Worm (Caenorhabditis elegans) whole organism, L4 larva: ENCODE measurements around the gene saeg-1.
A peak's percentile ranks its signal among the peaks of the same experiment; 100 is the strongest.

ENCODE experiments used
- F44E2.7 ChIP-seq: fragments of 200-800 bp; sonication (Bioruptor generic); IDR thresholded peaks from 2 replicates; pipeline ENCODE4 v2.1.2; 2022; ENCODE audit warnings: missing genetic modification characterization, missing compliant biosample characterization
- F49E8.2 ChIP-seq: sonication (generic microtip); optimal IDR thresholded peaks from 2 replicates; lab custom pipeline; 2016; ENCODE audit warnings: missing compliant biosample characterization, mild to moderate bottlenecking, missing genetic modification characterization, borderline replicate concordance
- R02D3.7 ChIP-seq: fragments of 150-350 bp; sonication (generic microtip); optimal IDR thresholded peaks from 3 replicates; lab custom pipeline; 2014; ENCODE audit warnings: missing biosample characterization, missing genetic modification characterization
- T20F7.1 ChIP-seq: fragments of 200-800 bp; sonication (Bioruptor generic); optimal IDR thresholded peaks from 2 replicates; lab custom pipeline; 2018; ENCODE audit warnings: mild to moderate bottlenecking, missing genetic modification characterization, missing compliant biosample characterization
- T26A8.4 ChIP-seq: fragments of 200-800 bp; sonication (Bioruptor generic); IDR thresholded peaks from 2 replicates; pipeline ENCODE4 v1.3.6; 2022; ENCODE audit warnings: missing genetic modification characterization, missing compliant biosample characterization
- Y105C5A.15 ChIP-seq: fragments of 200-800 bp; sonication (Bioruptor generic); IDR thresholded peaks from 2 replicates; pipeline ENCODE4 v1.3.6; 2022; ENCODE audit warnings: missing genetic modification characterization, missing compliant biosample characterization
- Y5F2A.4 ChIP-seq: fragments of 200-800 bp; sonication (Bioruptor generic); optimal IDR thresholded peaks from 2 replicates; lab custom pipeline; 2018; ENCODE audit warnings: mild to moderate bottlenecking, missing genetic modification characterization, missing compliant biosample characterization
- aly-2 ChIP-seq: sonication (generic microtip); optimal IDR thresholded peaks from 2 replicates; lab custom pipeline; 2018; ENCODE audit warnings: missing biosample characterization, missing genetic modification characterization
- ama-1 ChIP-seq: fragments of 150-350 bp; optimal IDR thresholded peaks from 2 replicates; lab custom pipeline; 2014; ENCODE audit warnings: inconsistent platforms, mixed read lengths
- arid-1 ChIP-seq: fragments of 200-800 bp; sonication (Bioruptor generic); conservative IDR thresholded peaks from 2 replicates; pipeline ENCODE4 v1.3.6; 2022; ENCODE audit warnings: missing genetic modification reagents, missing genetic modification characterization, missing compliant biosample characterization
- attf-4 ChIP-seq: sonication (generic microtip); optimal IDR thresholded peaks from 3 replicates; lab custom pipeline; 2017; ENCODE audit warnings: missing biosample characterization, missing genetic modification characterization
- ceh-20 ChIP-seq: fragments of 200-800 bp; sonication (Bioruptor generic); IDR thresholded peaks from 2 replicates; pipeline ENCODE4 v1.3.6; 2022; ENCODE audit warnings: missing genetic modification reagents, missing genetic modification characterization, missing compliant biosample characterization
- ceh-28 ChIP-seq: fragments of 150-350 bp; optimal IDR thresholded peaks from 2 replicates; lab custom pipeline; 2014; ENCODE audit warnings: missing biosample characterization, missing genetic modification reagents, missing genetic modification characterization
- ceh-44 ChIP-seq: fragments of 200-800 bp; sonication (Bioruptor generic); IDR thresholded peaks from 2 replicates; pipeline ENCODE4 v1.3.6; 2022; ENCODE audit warnings: missing genetic modification reagents, missing genetic modification characterization, missing compliant biosample characterization
- ces-1 ChIP-seq: fragments of 150-350 bp; sonication (generic microtip); optimal IDR thresholded peaks from 4 replicates; lab custom pipeline; 2014; ENCODE audit warnings: missing biosample characterization, missing genetic modification reagents, missing genetic modification characterization
- cey-2 ChIP-seq: sonication (generic microtip); optimal IDR thresholded peaks from 3 replicates; lab custom pipeline; 2017; ENCODE audit warnings: missing genetic modification characterization, mild to moderate bottlenecking, missing compliant biosample characterization, antibody characterized with exemption, borderline replicate concordance; ENCODE audit not compliant: insufficient read depth
- daf-12 ChIP-seq: fragments of 150-350 bp; optimal IDR thresholded peaks from 2 replicates; lab custom pipeline; 2014; ENCODE audit warnings: missing biosample characterization, missing genetic modification reagents, missing genetic modification characterization
- daf-19 ChIP-seq: fragments of 200-800 bp; sonication (Bioruptor generic); conservative IDR thresholded peaks from 2 replicates; pipeline ENCODE4 v1.3.6; 2022; ENCODE audit warnings: missing genetic modification characterization, missing compliant biosample characterization
- egl-27 ChIP-seq: sonication (generic microtip); optimal IDR thresholded peaks from 3 replicates; lab custom pipeline; 2017; ENCODE audit warnings: missing biosample characterization, missing genetic modification reagents, missing genetic modification characterization
- gei-8 ChIP-seq: fragments of 200-800 bp; sonication (Bioruptor generic); optimal IDR thresholded peaks from 2 replicates; lab custom pipeline; 2018; ENCODE audit warnings: mild to moderate bottlenecking, missing genetic modification characterization, missing compliant biosample characterization
- hlh-11 ChIP-seq: fragments of 200-800 bp; sonication (Bioruptor generic); optimal IDR thresholded peaks from 2 replicates; lab custom pipeline; 2018; ENCODE audit warnings: mild to moderate bottlenecking, missing genetic modification characterization, missing compliant biosample characterization
- hlh-30 ChIP-seq: sonication (generic microtip); optimal IDR thresholded peaks from 2 replicates; lab custom pipeline; 2017; ENCODE audit warnings: antibody characterized with exemption, mild to moderate bottlenecking, missing genetic modification characterization, missing compliant biosample characterization; ENCODE audit not compliant: insufficient read depth
- lim-7 ChIP-seq: fragments of 200-800 bp; sonication (Bioruptor generic); IDR thresholded peaks from 2 replicates; pipeline ENCODE4 v1.3.6; 2022; ENCODE audit warnings: missing genetic modification characterization, missing compliant biosample characterization
- lin-39 ChIP-seq: fragments of 150-350 bp; optimal IDR thresholded peaks from 2 replicates; lab custom pipeline; 2014; ENCODE audit warnings: missing biosample characterization, missing genetic modification reagents, missing genetic modification characterization
- lir-3 ChIP-seq: sonication (generic microtip); optimal IDR thresholded peaks from 2 replicates; lab custom pipeline; 2016; ENCODE audit warnings: mild to moderate bottlenecking, missing genetic modification characterization, missing compliant biosample characterization
- lsy-2 ChIP-seq, 2 experiments: fragments of 150-350 bp in 1 of 2; sonication (generic microtip) in 1 of 2; optimal IDR thresholded peaks; 2 replicates each; lab custom pipeline; 2014 to 2017; ENCODE audit warnings: missing biosample characterization in 2 of 2, missing genetic modification characterization in 2 of 2
- madf-5 ChIP-seq, 2 experiments: fragments of 200-800 bp; sonication (Bioruptor generic); IDR thresholded peaks; 2 replicates each; pipeline ENCODE4 v1.3.6; 2022; ENCODE audit warnings: missing compliant biosample characterization in 2 of 2, missing genetic modification characterization in 2 of 2
- mdl-1 ChIP-seq, 2 experiments: fragments of 150-350 bp in 1 of 2; sonication (generic microtip) in 1 of 2; optimal IDR thresholded peaks; 2 replicates each; lab custom pipeline; 2014 to 2017; ENCODE audit warnings: missing biosample characterization in 2 of 2, missing genetic modification characterization in 2 of 2
- mep-1 ChIP-seq: fragments of 150-350 bp; sonication (generic microtip); optimal IDR thresholded peaks from 3 replicates; lab custom pipeline; 2014; ENCODE audit warnings: missing biosample characterization, missing genetic modification characterization
- mes-2 ChIP-seq: sonication (generic microtip); optimal IDR thresholded peaks from 2 replicates; lab custom pipeline; 2016; ENCODE audit warnings: missing genotype, mild to moderate bottlenecking, missing genetic modification characterization, missing compliant biosample characterization; ENCODE audit not compliant: poor library complexity, severe bottlenecking
- mxl-3 ChIP-seq: fragments of 200-800 bp; sonication (Bioruptor generic); optimal IDR thresholded peaks from 2 replicates; lab custom pipeline; 2018; ENCODE audit warnings: mild to moderate bottlenecking, missing genetic modification characterization, missing compliant biosample characterization
- nhr-102 ChIP-seq: sonication (generic microtip); optimal IDR thresholded peaks from 2 replicates; lab custom pipeline; 2016; ENCODE audit warnings: mild to moderate bottlenecking, missing genetic modification characterization, moderate library complexity, missing compliant biosample characterization
- nhr-111 ChIP-seq: fragments of 200-800 bp; sonication (Bioruptor generic); optimal IDR thresholded peaks from 2 replicates; lab custom pipeline; 2018; ENCODE audit warnings: mild to moderate bottlenecking, missing genetic modification characterization, missing compliant biosample characterization
- nhr-25 ChIP-seq: sonication (generic microtip); optimal IDR thresholded peaks from 2 replicates; lab custom pipeline; 2017; ENCODE audit warnings: missing genetic modification characterization, mild to moderate bottlenecking, missing compliant biosample characterization, antibody characterized with exemption, moderate library complexity, borderline replicate concordance; ENCODE audit not compliant: insufficient read depth
- nhr-28 ChIP-seq: fragments of 150-350 bp; optimal IDR thresholded peaks from 2 replicates; lab custom pipeline; 2014; ENCODE audit warnings: missing biosample characterization, missing genetic modification characterization
- nhr-41 ChIP-seq: fragments of 200-800 bp; sonication (Bioruptor generic); IDR thresholded peaks from 2 replicates; pipeline ENCODE4 v1.3.6; 2022; ENCODE audit warnings: missing genetic modification reagents, missing genetic modification characterization, missing compliant biosample characterization
- nhr-48 ChIP-seq: sonication (generic microtip); optimal IDR thresholded peaks from 2 replicates; lab custom pipeline; 2016; ENCODE audit warnings: mild to moderate bottlenecking, missing genetic modification characterization, missing compliant biosample characterization
- nhr-77 ChIP-seq: fragments of 150-350 bp; optimal IDR thresholded peaks from 2 replicates; lab custom pipeline; 2014; ENCODE audit warnings: missing biosample characterization, missing genetic modification characterization
- pqm-1 ChIP-seq: sonication (generic microtip); optimal IDR thresholded peaks from 2 replicates; lab custom pipeline; 2017; ENCODE audit warnings: missing biosample characterization, missing genetic modification characterization
- saeg-2 ChIP-seq: fragments of 200-800 bp; sonication (Bioruptor generic); IDR thresholded peaks from 2 replicates; pipeline ENCODE4 v1.3.6; 2022; ENCODE audit warnings: missing genetic modification reagents, missing genetic modification characterization, missing compliant biosample characterization
- sdz-12 ChIP-seq: fragments of 200-800 bp; sonication (Bioruptor generic); optimal IDR thresholded peaks from 2 replicates; lab custom pipeline; 2018; ENCODE audit warnings: mild to moderate bottlenecking, missing genetic modification characterization, missing compliant biosample characterization
- set-16 ChIP-seq: fragments of 200-800 bp; sonication (Bioruptor generic); IDR thresholded peaks from 2 replicates; pipeline ENCODE4 v1.3.6; 2022; ENCODE audit warnings: missing genetic modification reagents, missing genetic modification characterization, missing compliant biosample characterization
- snpc-1.2 ChIP-seq: fragments of 200-800 bp; sonication (Bioruptor generic); IDR thresholded peaks from 2 replicates; pipeline ENCODE4 v1.3.6; 2022; ENCODE audit warnings: missing genetic modification reagents, missing genetic modification characterization, missing compliant biosample characterization
- spr-1 ChIP-seq: sonication (generic microtip); optimal IDR thresholded peaks from 2 replicates; lab custom pipeline; 2016; ENCODE audit warnings: mild to moderate bottlenecking, missing genetic modification characterization, missing compliant biosample characterization
- tra-1 ChIP-seq: fragments of 200-800 bp; sonication (Bioruptor generic); IDR thresholded peaks from 2 replicates; pipeline ENCODE4 v1.3.6; 2022; ENCODE audit warnings: missing genetic modification reagents, missing genetic modification characterization, missing compliant biosample characterization
- unc-130 ChIP-seq: sonication (generic microtip); optimal IDR thresholded peaks from 2 replicates; lab custom pipeline; 2016; ENCODE audit warnings: missing genetic modification reagents, missing genetic modification characterization, missing compliant biosample characterization
- vab-7 ChIP-seq: fragments of 200-800 bp; sonication (Bioruptor generic); IDR thresholded peaks from 2 replicates; pipeline ENCODE4 v1.3.6; 2022; ENCODE audit warnings: missing genetic modification reagents, missing genetic modification characterization, missing compliant biosample characterization
- zag-1 ChIP-seq: fragments of 150-350 bp; optimal IDR thresholded peaks from 2 replicates; lab custom pipeline; 2014; ENCODE audit warnings: missing biosample characterization, missing genetic modification characterization
- zip-11 ChIP-seq: fragments of 200-800 bp; sonication (Bioruptor generic); IDR thresholded peaks from 2 replicates; pipeline ENCODE4 v1.3.6; 2022; ENCODE audit warnings: missing genetic modification characterization, missing compliant biosample characterization
- zip-2 ChIP-seq: fragments of 150-350 bp; optimal IDR thresholded peaks from 2 replicates; lab custom pipeline; 2014; ENCODE audit warnings: missing biosample characterization, missing genetic modification characterization
- ztf-11 ChIP-seq: fragments of 150-350 bp; optimal IDR thresholded peaks from 2 replicates; lab custom pipeline; 2014; ENCODE audit warnings: missing biosample characterization, missing genetic modification characterization

saeg-1 gene

ce11 chrV:10871457-10871861 lies 6.0 kb upstream of the saeg-1 start:
- TF ChIP-seq arid-1 (GFP tag; lab: Robert Waterston, UW) (no peak), mes-2 (peak; percentile 53), zip-11 (GFP tag; lab: Robert Waterston, UW) (no peak), aly-2 (tag; lab: Kevin White, UChicago) (no peak), mxl-3 (GFP tag; lab: Kevin White, UChicago) (peak; percentile 62), nhr-48 (tag; lab: Kevin White, UChicago) (peak; percentile 28), nhr-111 (GFP tag; lab: Kevin White, UChicago) (no peak), ztf-11 (no peak), lsy-2 (tag; optimal IDR thresholded peaks at IDR 0.05; lab: Kevin White, UChicago) (peak; percentile 76 to 79), Y5F2A.4 (GFP tag; lab: Kevin White, UChicago) (no peak), lin-39 (no peak), hlh-11 (tag; lab: Kevin White, UChicago) (peak; percentile 93), unc-130 (GFP tag; lab: Kevin White, UChicago) (no peak), vab-7 (peak; percentile 42; the same call in 1 of the 2 replicates), daf-19 (GFP tag; lab: Robert Waterston, UW) (no peak), nhr-77 (peak; percentile 67), snpc-1.2 (no peak), F44E2.7 (GFP tag; lab: Robert Waterston, UW) (no peak), cey-2 (no peak), ceh-44 (no peak), lim-7 (no peak), daf-12 (tag; lab: Kevin White, UChicago) (no peak), nhr-41 (GFP tag; lab: Robert Waterston, UW) (no peak), lir-3 (tag; lab: Kevin White, UChicago) (no peak), Y105C5A.15 (no peak), ceh-28 (tag; lab: Kevin White, UChicago) (peak; percentile 20), egl-27 (tag; lab: Kevin White, UChicago) (no peak), nhr-25 (tag; lab: Kevin White, UChicago) (no peak), mep-1 (tag; lab: Kevin White, UChicago) (peak; percentile 89), T20F7.1 (GFP tag; lab: Kevin White, UChicago) (no peak), ceh-20 (GFP tag; lab: Robert Waterston, UW) (peak; percentile 52; the same call in 1 of the 2 replicates), saeg-2 (GFP tag; lab: Robert Waterston, UW) (no peak), ama-1 (no peak), ces-1 (peak; percentile 25), attf-4 (tag; lab: Kevin White, UChicago) (no peak), spr-1 (tag; lab: Kevin White, UChicago) (no peak), gei-8 (peak; percentile 47), pqm-1 (tag; lab: Kevin White, UChicago) (no peak), set-16 (peak; percentile 60; the same call in 1 of the 2 replicates), mdl-1 (tag; optimal IDR thresholded peaks at IDR 0.05; lab: Kevin White, UChicago) (peak; percentile 81 to 98), hlh-30 (peak; percentile 99), sdz-12 (GFP tag; lab: Kevin White, UChicago) (no peak), zip-2 (tag; lab: Kevin White, UChicago) (no peak), zag-1 (tag; lab: Kevin White, UChicago) (no peak), tra-1 (GFP tag; lab: Robert Waterston, UW) (peak; percentile 73), T26A8.4 (GFP tag; lab: Robert Waterston, UW) (no peak), R02D3.7 (tag; lab: Kevin White, UChicago) (no peak), madf-5 (GFP tag; IDR thresholded peaks at IDR 0.05; lab: Robert Waterston, UW) (no peak), F49E8.2 (tag; lab: Kevin White, UChicago) (no peak), nhr-28 (tag; lab: Kevin White, UChicago) (peak; percentile 90), nhr-102 (peak; percentile 17)
